Worm (Caenorhabditis elegans) whole organism, L2 larva: ENCODE measurements around the gene frpr-15.

ENCODE experiments used
- C34F6.9 ChIP-seq: fragments of 150-350 bp; optimal IDR thresholded peaks from 2 replicates; lab custom pipeline; 2014; ENCODE audit warnings: missing biosample characterization, missing genetic modification characterization
- F13H6.1 ChIP-seq: sonication (generic microtip); optimal IDR thresholded peaks from 2 replicates; lab custom pipeline; 2016; ENCODE audit warnings: missing genetic modification characterization, missing compliant biosample characterization
- R02D3.7 ChIP-seq: fragments of 150-350 bp; optimal IDR thresholded peaks from 2 replicates; lab custom pipeline; 2014; ENCODE audit warnings: missing biosample characterization, missing genetic modification characterization
- ZK546.5 ChIP-seq: sonication (generic microtip); optimal IDR thresholded peaks from 2 replicates; lab custom pipeline; 2017; ENCODE audit warnings: missing biosample characterization, missing genetic modification characterization
- alr-1 ChIP-seq: fragments of 150-350 bp; optimal IDR thresholded peaks from 2 replicates; lab custom pipeline; 2014; ENCODE audit warnings: missing biosample characterization, missing genetic modification characterization
- aly-2 ChIP-seq: fragments of 150-350 bp; optimal IDR thresholded peaks from 2 replicates; lab custom pipeline; 2014; ENCODE audit warnings: missing biosample characterization, missing genetic modification characterization
- ama-1 ChIP-seq: fragments of 150-350 bp; optimal IDR thresholded peaks from 2 replicates; lab custom pipeline; 2018; ENCODE audit warnings: inconsistent platforms
- blmp-1 ChIP-seq: sonication (generic microtip); optimal IDR thresholded peaks from 2 replicates; lab custom pipeline; 2017; ENCODE audit warnings: missing genetic modification characterization, mild to moderate bottlenecking, missing compliant biosample characterization, antibody characterized with exemption, moderate library complexity; ENCODE audit not compliant: insufficient read depth
- ceh-16 ChIP-seq: fragments of 150-350 bp; optimal IDR thresholded peaks from 2 replicates; lab custom pipeline; 2014; ENCODE audit warnings: missing biosample characterization, missing genetic modification characterization
- dmd-4 ChIP-seq: sonication (generic microtip); optimal IDR thresholded peaks from 2 replicates; lab custom pipeline; 2017; ENCODE audit warnings: missing biosample characterization, missing genetic modification characterization
- egl-27 ChIP-seq: sonication (generic microtip); optimal IDR thresholded peaks from 3 replicates; lab custom pipeline; 2017; ENCODE audit warnings: missing biosample characterization, missing genetic modification reagents, missing genetic modification characterization
- elt-1 ChIP-seq: fragments of 150-350 bp; optimal IDR thresholded peaks from 2 replicates; lab custom pipeline; 2014; ENCODE audit warnings: missing biosample characterization, missing genetic modification characterization
- elt-3 ChIP-seq: sonication (generic microtip); optimal IDR thresholded peaks from 2 replicates; lab custom pipeline; 2017; ENCODE audit warnings: missing biosample characterization, missing genetic modification characterization
- fos-1 ChIP-seq: fragments of 150-350 bp; optimal IDR thresholded peaks from 2 replicates; lab custom pipeline; 2014; ENCODE audit warnings: missing biosample characterization, missing genetic modification characterization
- lin-11 ChIP-seq: fragments of 150-350 bp; sonication (generic microtip); optimal IDR thresholded peaks from 2 replicates; lab custom pipeline; 2014; ENCODE audit warnings: missing biosample characterization, missing genetic modification characterization, inconsistent platforms, mixed read lengths
- lin-13 ChIP-seq: fragments of 150-350 bp; optimal IDR thresholded peaks from 2 replicates; lab custom pipeline; 2014; ENCODE audit warnings: missing biosample characterization, missing genetic modification reagents, missing genetic modification characterization
- lsy-2 ChIP-seq, 2 experiments: fragments of 150-350 bp in 1 of 2; sonication (generic microtip) in 1 of 2; optimal IDR thresholded peaks; 2 replicates each; lab custom pipeline; 2014 to 2017; ENCODE audit warnings: missing biosample characterization in 2 of 2, missing genetic modification characterization in 2 of 2
- mab-5 ChIP-seq: fragments of 150-350 bp; optimal IDR thresholded peaks from 2 replicates; lab custom pipeline; 2014; ENCODE audit warnings: missing biosample characterization, missing genetic modification characterization
- mbf-1 ChIP-seq: sonication (generic microtip); optimal IDR thresholded peaks from 2 replicates; lab custom pipeline; 2017; ENCODE audit warnings: missing biosample characterization, missing genetic modification characterization
- nhr-10 ChIP-seq: sonication (generic microtip); optimal IDR thresholded peaks from 2 replicates; lab custom pipeline; 2017; ENCODE audit warnings: missing biosample characterization, missing genetic modification characterization
- nhr-11 ChIP-seq: fragments of 150-350 bp; optimal IDR thresholded peaks from 2 replicates; lab custom pipeline; 2014; ENCODE audit warnings: missing biosample characterization, missing genetic modification characterization
- nhr-12 ChIP-seq: fragments of 150-350 bp; optimal IDR thresholded peaks from 2 replicates; lab custom pipeline; 2014; ENCODE audit warnings: missing biosample characterization, missing genetic modification characterization
- nhr-129 ChIP-seq: fragments of 150-350 bp; optimal IDR thresholded peaks from 2 replicates; lab custom pipeline; 2014; ENCODE audit warnings: missing biosample characterization, missing genetic modification characterization
- nhr-23 ChIP-seq: fragments of 150-350 bp; optimal IDR thresholded peaks from 2 replicates; lab custom pipeline; 2014; ENCODE audit warnings: missing biosample characterization, missing genetic modification reagents, missing genetic modification characterization
- nhr-237 ChIP-seq: fragments of 150-350 bp; optimal IDR thresholded peaks from 2 replicates; lab custom pipeline; 2014; ENCODE audit warnings: missing biosample characterization, missing genetic modification characterization
- nhr-25 ChIP-seq: fragments of 150-350 bp; sonication (generic microtip); optimal IDR thresholded peaks from 3 replicates; lab custom pipeline; 2014; ENCODE audit warnings: missing biosample characterization, missing genetic modification characterization
- nhr-6 ChIP-seq: fragments of 150-350 bp; optimal IDR thresholded peaks from 2 replicates; lab custom pipeline; 2014; ENCODE audit warnings: missing biosample characterization, missing genetic modification characterization
- nhr-77 ChIP-seq: fragments of 150-350 bp; optimal IDR thresholded peaks from 2 replicates; lab custom pipeline; 2014; ENCODE audit warnings: missing biosample characterization, missing genetic modification characterization
- peb-1 ChIP-seq: fragments of 150-350 bp; optimal IDR thresholded peaks from 2 replicates; lab custom pipeline; 2014; ENCODE audit warnings: missing biosample characterization, missing genetic modification characterization
- skn-1 ChIP-seq: sonication (generic microtip); optimal IDR thresholded peaks from 2 replicates; lab custom pipeline; 2017; ENCODE audit warnings: missing biosample characterization, missing genetic modification characterization
- sma-9 ChIP-seq, 2 experiments: fragments of 150-350 bp in 1 of 2; sonication (generic microtip) in 1 of 2; optimal IDR thresholded peaks; 2 replicates each; lab custom pipeline; 2014 to 2016; ENCODE audit warnings: missing genetic modification characterization in 2 of 2, mild to moderate bottlenecking in 1 of 2, missing biosample characterization in 1 of 2, missing compliant biosample characterization in 1 of 2, missing genetic modification reagents in 1 of 2, moderate library complexity in 1 of 2
- snpc-4 ChIP-seq: fragments of 150-350 bp; optimal IDR thresholded peaks from 2 replicates; lab custom pipeline; 2014; ENCODE audit warnings: missing biosample characterization, missing genetic modification characterization
- unc-55 ChIP-seq: fragments of 150-350 bp; sonication (generic microtip); optimal IDR thresholded peaks from 3 replicates; lab custom pipeline; 2014; ENCODE audit warnings: missing biosample characterization, missing genetic modification reagents, missing genetic modification characterization
- unc-62 ChIP-seq: fragments of 150-350 bp; optimal IDR thresholded peaks from 2 replicates; lab custom pipeline; 2014; ENCODE audit warnings: missing biosample characterization, missing genetic modification reagents, missing genetic modification characterization
- zag-1 ChIP-seq: fragments of 150-350 bp; optimal IDR thresholded peaks from 2 replicates; lab custom pipeline; 2014; ENCODE audit warnings: missing biosample characterization, missing genetic modification characterization
- ztf-1 ChIP-seq: fragments of 200-800 bp; sonication (Bioruptor generic); conservative IDR thresholded peaks from 2 replicates; pipeline ENCODE4 v1.3.6; 2022; ENCODE audit warnings: missing genetic modification characterization, missing compliant biosample characterization
- ztf-11 ChIP-seq: sonication (generic microtip); optimal IDR thresholded peaks from 2 replicates; lab custom pipeline; 2017; ENCODE audit warnings: missing biosample characterization, missing genetic modification characterization
- ztf-4 ChIP-seq: fragments of 150-350 bp; optimal IDR thresholded peaks from 2 replicates; lab custom pipeline; 2014; ENCODE audit warnings: missing biosample characterization, missing genetic modification characterization

frpr-15 gene

DNA sequence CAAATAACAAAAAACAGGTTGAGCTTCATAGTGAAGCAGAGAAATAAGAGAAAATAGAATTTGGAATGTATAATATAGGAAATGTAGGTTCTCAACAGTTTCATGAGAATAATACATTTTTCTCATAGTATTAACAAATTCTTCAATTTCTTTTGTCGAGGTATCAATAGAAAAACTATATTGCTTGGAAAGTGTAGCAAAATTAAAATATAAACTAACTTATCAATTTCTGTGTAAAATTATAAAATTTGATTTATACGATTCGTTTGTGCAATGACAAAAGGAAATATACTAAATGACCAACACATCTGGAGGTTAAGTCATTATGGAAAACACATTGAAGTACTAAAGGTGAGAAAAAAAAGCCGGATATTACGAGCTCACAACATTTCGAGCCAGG is 18.3 kb upstream of the frpr-15 start, which contains the start of gene W05B10.3:
TSS of gene W05B10.3 (minus strand) at position 101 of the 400 bp plus-strand sequence.
- TF ChIP-seq nhr-129 (tag; lab: Kevin White, UChicago) (no peak), nhr-12 (tag; lab: Kevin White, UChicago) (no peak), mab-5 (tag; lab: Kevin White, UChicago) (no peak), ztf-11 (tag; lab: Kevin White, UChicago) (no peak), R02D3.7 (tag; lab: Kevin White, UChicago) (no peak), fos-1 (tag; lab: Kevin White, UChicago) (no peak), mbf-1 (no peak), elt-3 (tag; lab: Kevin White, UChicago) (no peak)

DNA sequence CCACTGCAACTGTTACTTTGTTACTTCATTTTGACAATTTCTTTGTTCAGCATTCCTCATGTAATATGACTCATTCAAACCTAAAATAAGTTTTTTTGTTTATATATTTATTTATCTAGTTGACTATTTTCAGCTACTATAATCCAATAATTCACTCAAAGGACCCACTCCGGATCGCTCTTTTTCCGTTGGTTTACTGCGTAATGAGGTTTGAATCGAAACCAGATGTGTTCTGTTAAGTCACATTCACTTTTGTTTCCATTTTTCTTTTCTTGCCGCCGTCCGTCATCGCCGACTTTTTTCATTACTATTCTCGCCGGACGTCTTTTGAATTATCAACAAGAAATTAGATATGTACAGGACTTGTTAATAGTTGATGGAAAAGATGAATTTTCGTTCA is 16.5 kb upstream of the frpr-15 start:
- TF ChIP-seq nhr-129 (tag; lab: Kevin White, UChicago) (no peak), ztf-1 (GFP tag; lab: Robert Waterston, UW) (no peak), C34F6.9 (no peak), sma-9 (GFP tag; optimal IDR thresholded peaks at IDR 0.05; lab: Kevin White, UChicago) (no peak), sma-9 (tag; optimal IDR thresholded peaks at IDR 0.05; lab: Kevin White, UChicago) (no peak), unc-55 (GFP tag; lab: Kevin White, UChicago) (no peak), snpc-4 (tag; lab: Kevin White, UChicago) (no peak), ama-1 (no peak), mab-5 (tag; lab: Kevin White, UChicago) (no peak), nhr-23 (tag; lab: Kevin White, UChicago) (no peak), lsy-2 (tag; optimal IDR thresholded peaks at IDR 0.05; lab: Kevin White, UChicago) (no peak), dmd-4 (tag; lab: Kevin White, UChicago) (no peak), unc-62 (GFP tag; lab: Kevin White, UChicago) (no peak), alr-1 (tag; lab: Kevin White, UChicago) (no peak)
- TF ChIP-seq, all 48 proteins: peak for 0

DNA sequence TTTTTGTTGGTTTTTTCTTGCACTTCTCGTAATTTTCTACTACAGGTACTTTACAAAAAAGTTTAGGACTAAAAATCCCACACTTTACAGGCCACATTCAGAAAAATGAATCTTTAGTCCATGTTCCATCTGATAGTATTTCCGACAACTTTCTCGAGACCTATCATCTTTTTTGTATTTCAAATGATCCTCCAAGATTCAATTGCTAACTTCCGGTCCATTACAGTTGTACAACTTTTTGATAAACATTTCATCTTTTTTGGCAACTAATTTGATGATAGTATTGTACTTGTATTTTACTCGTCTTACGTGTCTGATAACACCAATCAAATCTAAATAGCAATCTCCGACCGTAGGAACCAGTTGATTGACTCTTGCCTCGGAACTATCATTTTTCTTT is 12.5 kb upstream of the frpr-15 start:
- no peak for TF ChIP-seq aly-2 (tag; lab: Kevin White, UChicago)
- no peak for TF ChIP-seq nhr-11 (tag; lab: Kevin White, UChicago)
- no peak for TF ChIP-seq egl-27 (tag; lab: Kevin White, UChicago)
- TF ChIP-seq ZK546.5 (tag; lab: Kevin White, UChicago): no peak
- TF ChIP-seq blmp-1: no peak
- TF ChIP-seq fos-1 (tag; lab: Kevin White, UChicago): no peak
- TF ChIP-seq nhr-6 (tag; lab: Kevin White, UChicago): no peak
- no peak for TF ChIP-seq elt-3 (tag; lab: Kevin White, UChicago)
- no peak for TF ChIP-seq mbf-1
- no peak for TF ChIP-seq lsy-2 (tag; optimal IDR thresholded peaks at IDR 0.05; lab: Kevin White, UChicago)
- TF ChIP-seq peb-1 (tag; lab: Kevin White, UChicago): no peak
- no peak for TF ChIP-seq ceh-16 (tag; lab: Kevin White, UChicago)
- no peak for TF ChIP-seq ztf-1 (GFP tag; lab: Robert Waterston, UW)
- no peak for TF ChIP-seq nhr-77 (tag; lab: Kevin White, UChicago)
- TF ChIP-seq skn-1: no peak
- TF ChIP-seq, all 48 proteins: peak for 0

DNA sequence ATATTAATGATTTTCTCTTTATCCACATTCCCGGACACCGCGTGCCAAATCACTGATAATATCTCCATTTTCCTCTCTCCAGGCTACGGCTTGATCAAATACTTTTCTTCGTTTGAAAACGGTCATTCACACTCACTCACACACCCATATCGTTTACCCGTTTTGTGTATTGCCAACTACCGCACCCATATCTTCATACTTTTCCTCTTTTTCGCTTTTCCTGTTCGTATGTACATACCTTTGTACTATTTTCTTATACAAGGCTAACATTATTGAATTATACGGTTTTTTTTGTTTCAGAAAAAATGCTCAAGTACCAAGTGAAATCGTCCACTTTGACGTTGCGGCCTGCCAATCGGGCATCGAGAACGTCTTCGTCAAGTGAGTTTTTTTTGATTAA is 12.0 kb upstream of the frpr-15 start, which contains the start of gene W05B10.4:
TSS of gene W05B10.4 (plus strand) at position 301 of the 400 bp plus-strand sequence.
- TF ChIP-seq ztf-11 (tag; lab: Kevin White, UChicago) (no peak), nhr-6 (tag; lab: Kevin White, UChicago) (no peak), nhr-237 (no peak), nhr-77 (tag; lab: Kevin White, UChicago) (no peak), elt-1 (tag; lab: Kevin White, UChicago) (no peak), nhr-12 (tag; lab: Kevin White, UChicago) (no peak), lsy-2 (tag; optimal IDR thresholded peaks at IDR 0.05; lab: Kevin White, UChicago) (no peak), C34F6.9 (no peak), nhr-10 (tag; lab: Kevin White, UChicago) (no peak), nhr-25 (tag; lab: Kevin White, UChicago) (no peak), sma-9 (GFP tag; optimal IDR thresholded peaks at IDR 0.05; lab: Kevin White, UChicago) (no peak), sma-9 (tag; optimal IDR thresholded peaks at IDR 0.05; lab: Kevin White, UChicago) (no peak), ztf-1 (GFP tag; lab: Robert Waterston, UW) (no peak), alr-1 (tag; lab: Kevin White, UChicago) (no peak), lin-13 (no peak), lin-11 (no peak), ztf-4 (tag; lab: Kevin White, UChicago) (no peak), F13H6.1 (tag; lab: Kevin White, UChicago) (no peak), zag-1 (tag; lab: Kevin White, UChicago) (no peak)
